Fruit fly (Drosophila melanogaster) whole organism, embryonic: ENCODE data around the gene CG15528.

ENCODE experiments used
- Atf3 ChIP-seq: fragments of 200-800 bp; sonication (Bioruptor generic); optimal IDR thresholded peaks from 3 replicates; lab custom pipeline; 2016; ENCODE audit warnings: missing biosample characterization, missing genetic modification characterization
- CG10267 ChIP-seq: fragments of 200-800 bp; sonication (Bioruptor generic); optimal IDR thresholded peaks from 2 replicates; lab custom pipeline; 2018; ENCODE audit warnings: missing biosample characterization, mild to moderate bottlenecking, missing genetic modification characterization, moderate library complexity
- CG10565 ChIP-seq: fragments of 200-800 bp; sonication (Bioruptor generic); optimal IDR thresholded peaks from 3 replicates; lab custom pipeline; 2016; ENCODE audit warnings: missing biosample characterization, mild to moderate bottlenecking, missing genetic modification characterization
- CG11456 ChIP-seq: fragments of 200-800 bp; sonication (Bioruptor generic); IDR thresholded peaks from 3 replicates; pipeline ENCODE4 v1.3.6; 2022; ENCODE audit warnings: missing biosample characterization, missing genetic modification characterization
- CG12219 ChIP-seq: fragments of 200-800 bp; sonication (Bioruptor generic); optimal IDR thresholded peaks from 3 replicates; lab custom pipeline; 2018; ENCODE audit warnings: missing biosample characterization, mild to moderate bottlenecking, missing genetic modification characterization
- CG13123 ChIP-seq: fragments of 200-800 bp; sonication (Bioruptor generic); optimal IDR thresholded peaks from 2 replicates; lab custom pipeline; 2016; ENCODE audit warnings: missing biosample characterization, missing genetic modification characterization
- CG14860 ChIP-seq: fragments of 200-800 bp; sonication (Bioruptor generic); IDR thresholded peaks from 3 replicates; pipeline ENCODE4 v1.3.6; 2022; ENCODE audit warnings: missing biosample characterization, missing genetic modification characterization; ENCODE audit not compliant: partially characterized antibody
- CG1602 ChIP-seq: fragments of 200-800 bp; sonication (Bioruptor generic); optimal IDR thresholded peaks from 3 replicates; lab custom pipeline; 2016; ENCODE audit warnings: missing biosample characterization, missing genetic modification characterization
- CG16815 ChIP-seq: fragments of 200-800 bp; sonication (Bioruptor generic); optimal IDR thresholded peaks from 3 replicates; lab custom pipeline; 2017; ENCODE audit warnings: missing biosample characterization, mild to moderate bottlenecking, missing genetic modification characterization
- CG18262 ChIP-seq: fragments of 200-800 bp; optimal IDR thresholded peaks from 3 replicates; lab custom pipeline; 2019; ENCODE audit warnings: missing biosample characterization, mild to moderate bottlenecking, missing genetic modification characterization, moderate library complexity
- CG18619 ChIP-seq: fragments of 200-800 bp; sonication (Bioruptor generic); optimal IDR thresholded peaks from 3 replicates; lab custom pipeline; 2017; ENCODE audit warnings: missing biosample characterization, mild to moderate bottlenecking, missing genetic modification characterization
- CG4282 ChIP-seq: fragments of 200-800 bp; sonication (Bioruptor generic); optimal IDR thresholded peaks from 2 replicates; lab custom pipeline; 2016; ENCODE audit warnings: missing biosample characterization, missing genetic modification characterization
- CG4617 ChIP-seq: fragments of 200-800 bp; sonication (Bioruptor generic); optimal IDR thresholded peaks from 3 replicates; lab custom pipeline; 2016; ENCODE audit warnings: missing biosample characterization, missing genetic modification characterization, borderline replicate concordance
- CG7271 ChIP-seq: fragments of 200-800 bp; sonication (Bioruptor generic); optimal IDR thresholded peaks from 2 replicates; lab custom pipeline; 2018; ENCODE audit warnings: missing biosample characterization, mild to moderate bottlenecking, missing genetic modification characterization, moderate library complexity
- CG8388 ChIP-seq: fragments of 200-800 bp; sonication (Bioruptor generic); optimal IDR thresholded peaks from 2 replicates; lab custom pipeline; 2019; ENCODE audit warnings: missing biosample characterization, mild to moderate bottlenecking, missing genetic modification characterization, moderate library complexity
- CG8478 ChIP-seq: fragments of >200 bp; optimal IDR thresholded peaks from 2 replicates; lab custom pipeline; 2018
- CG9215 ChIP-seq: fragments of 200-800 bp; sonication (Bioruptor generic); IDR thresholded peaks from 2 replicates; pipeline ENCODE4 v1.3.6; 2022; ENCODE audit warnings: missing biosample characterization, missing genetic modification characterization
- CG9609 ChIP-seq: fragments of 200-800 bp; sonication (Bioruptor generic); optimal IDR thresholded peaks from 3 replicates; lab custom pipeline; 2016; ENCODE audit warnings: missing biosample characterization, missing genetic modification characterization
- CG9876 ChIP-seq: fragments of 200-800 bp; sonication (Bioruptor generic); optimal IDR thresholded peaks from 2 replicates; lab custom pipeline; 2016; ENCODE audit warnings: missing biosample characterization, missing genetic modification characterization
- Ets97D ChIP-seq: fragments of 200-800 bp; sonication (Bioruptor generic); optimal IDR thresholded peaks from 3 replicates; lab custom pipeline; 2016; ENCODE audit warnings: missing biosample characterization, missing genetic modification characterization
- HHEX ChIP-seq: fragments of 200-800 bp; sonication (Bioruptor generic); optimal IDR thresholded peaks from 3 replicates; lab custom pipeline; 2017; ENCODE audit warnings: missing biosample characterization, mild to moderate bottlenecking, missing genetic modification characterization, missing genetic modification reagents
- HLH3B ChIP-seq: fragments of 200-800 bp; sonication (Bioruptor generic); IDR thresholded peaks from 2 replicates; pipeline ENCODE4 v1.3.6; 2022; ENCODE audit warnings: missing biosample characterization, missing genetic modification characterization
- Kr ChIP-seq: fragments of 200-800 bp; sonication (Bioruptor generic); optimal IDR thresholded peaks from 2 replicates; lab custom pipeline; 2017; ENCODE audit warnings: missing biosample characterization, mild to moderate bottlenecking, missing genetic modification characterization
- Nf-YC ChIP-seq: fragments of 200-800 bp; optimal IDR thresholded peaks from 3 replicates; lab custom pipeline; 2019; ENCODE audit warnings: missing biosample characterization, mild to moderate bottlenecking, missing genetic modification characterization, moderate library complexity
- Scr ChIP-seq: fragments of 200-800 bp; sonication (Bioruptor generic); IDR thresholded peaks from 2 replicates; pipeline ENCODE4 v1.3.6; 2022; ENCODE audit warnings: missing biosample characterization, missing genetic modification characterization; ENCODE audit not compliant: partially characterized antibody
- Sin3A ChIP-seq: fragments of >200 bp; optimal IDR thresholded peaks from 2 replicates; lab custom pipeline; 2018
- Sox102F ChIP-seq: fragments of 200-800 bp; sonication (Bioruptor generic); optimal IDR thresholded peaks from 2 replicates; lab custom pipeline; 2018; ENCODE audit warnings: missing biosample characterization, mild to moderate bottlenecking, missing genetic modification characterization, moderate library complexity
- Xbp1 ChIP-seq: fragments of 200-800 bp; sonication (Bioruptor generic); optimal IDR thresholded peaks from 3 replicates; lab custom pipeline; 2016; ENCODE audit warnings: missing biosample characterization, mild to moderate bottlenecking, missing genetic modification characterization
- bab2 ChIP-seq: fragments of 200-800 bp; sonication (Bioruptor generic); optimal IDR thresholded peaks from 2 replicates; lab custom pipeline; 2016; ENCODE audit warnings: missing biosample characterization, missing genetic modification characterization
- bcd ChIP-seq: fragments of 200-800 bp; sonication (Bioruptor generic); optimal IDR thresholded peaks from 2 replicates; lab custom pipeline; 2017; ENCODE audit warnings: missing biosample characterization, mild to moderate bottlenecking, missing genetic modification characterization
- bsh ChIP-seq, 2 experiments: fragments of 200-800 bp; sonication (Bioruptor generic); optimal IDR thresholded peaks; 2 replicates each; lab custom pipeline; 2017 to 2018; ENCODE audit warnings: mild to moderate bottlenecking in 2 of 2, missing biosample characterization in 2 of 2, missing genetic modification characterization in 2 of 2, moderate library complexity in 1 of 2
- chn ChIP-seq: fragments of 200-800 bp; sonication (Bioruptor generic); optimal IDR thresholded peaks from 2 replicates; lab custom pipeline; 2016; ENCODE audit warnings: missing biosample characterization, missing genetic modification characterization
- disco-r ChIP-seq: fragments of 200-800 bp; sonication (Bioruptor generic); optimal IDR thresholded peaks from 2 replicates; lab custom pipeline; 2016; ENCODE audit warnings: missing biosample characterization, missing genetic modification characterization
- fd3F ChIP-seq: fragments of 200-800 bp; sonication (Bioruptor generic); optimal IDR thresholded peaks from 2 replicates; lab custom pipeline; 2018; ENCODE audit warnings: missing biosample characterization, mild to moderate bottlenecking, missing genetic modification characterization, moderate library complexity
- hth ChIP-seq: fragments of >200 bp; optimal IDR thresholded peaks from 2 replicates; lab custom pipeline; 2017; ENCODE audit warnings: inconsistent platforms
- insv ChIP-seq, 2 experiments: fragments of 200-800 bp; sonication (Bioruptor generic); optimal IDR thresholded peaks; 3 replicates each; lab custom pipeline; 2016 to 2018; ENCODE audit warnings: missing biosample characterization in 2 of 2, missing genetic modification characterization in 2 of 2
- jigr1 ChIP-seq: fragments of 200-800 bp; sonication (Bioruptor generic); IDR thresholded peaks from 3 replicates; pipeline ENCODE4 v1.3.6; 2022; ENCODE audit warnings: missing biosample characterization, missing genetic modification characterization
- ken ChIP-seq: fragments of 200-800 bp; sonication (Bioruptor generic); IDR thresholded peaks from 3 replicates; pipeline ENCODE4 v1.3.6; 2022; ENCODE audit warnings: missing biosample characterization, missing genetic modification characterization
- otp ChIP-seq: fragments of 200-800 bp; sonication (Bioruptor generic); IDR thresholded peaks from 3 replicates; pipeline ENCODE4, ENCODE4 v1.3.6; 2022; ENCODE audit warnings: missing biosample characterization, missing genetic modification characterization
- pb ChIP-seq: fragments of 200-800 bp; sonication (Bioruptor generic); optimal IDR thresholded peaks from 3 replicates; lab custom pipeline; 2016; ENCODE audit warnings: missing biosample characterization, missing genetic modification characterization
- pho ChIP-seq: fragments of 200-800 bp; sonication (Bioruptor generic); optimal IDR thresholded peaks from 2 replicates; lab custom pipeline; 2016; ENCODE audit warnings: missing biosample characterization, missing genetic modification characterization
- pnt ChIP-seq: fragments of 200-800 bp; sonication (Bioruptor generic); optimal IDR thresholded peaks from 3 replicates; lab custom pipeline; 2016; ENCODE audit warnings: missing biosample characterization, missing genetic modification characterization
- psq ChIP-seq: fragments of 200-800 bp; sonication (Bioruptor generic); optimal IDR thresholded peaks from 2 replicates; lab custom pipeline; 2017; ENCODE audit warnings: missing biosample characterization, missing genetic modification characterization
- repo ChIP-seq: fragments of 200-800 bp; sonication (Bioruptor generic); optimal IDR thresholded peaks from 2 replicates; lab custom pipeline; 2016; ENCODE audit warnings: missing biosample characterization, missing genetic modification characterization
- schlank ChIP-seq: fragments of 200-800 bp; sonication (Bioruptor generic); optimal IDR thresholded peaks from 2 replicates; lab custom pipeline; 2018; ENCODE audit warnings: missing biosample characterization, mild to moderate bottlenecking, missing genetic modification characterization
- seq ChIP-seq: fragments of 200-800 bp; sonication (Bioruptor generic); IDR thresholded peaks from 2 replicates; pipeline ENCODE4 v1.3.6; 2022; ENCODE audit warnings: missing biosample characterization, missing genetic modification characterization
- sna ChIP-seq: fragments of 200-800 bp; sonication (Bioruptor generic); IDR thresholded peaks from 2 replicates; pipeline ENCODE4 v1.3.6; 2022; ENCODE audit warnings: missing biosample characterization, missing genetic modification characterization; ENCODE audit not compliant: partially characterized antibody
- sug ChIP-seq: fragments of 200-800 bp; optimal IDR thresholded peaks from 2 replicates; lab custom pipeline; 2019; ENCODE audit warnings: missing biosample characterization, mild to moderate bottlenecking, missing genetic modification characterization, moderate library complexity
- tx ChIP-seq: fragments of 200-800 bp; sonication (Bioruptor generic); optimal IDR thresholded peaks from 2 replicates; lab custom pipeline; 2016; ENCODE audit warnings: missing biosample characterization, missing genetic modification characterization
- vfl ChIP-seq: fragments of 200-800 bp; sonication (Bioruptor generic); optimal IDR thresholded peaks from 2 replicates; lab custom pipeline; 2016; ENCODE audit warnings: missing biosample characterization, missing genetic modification characterization
- zfh1 ChIP-seq: fragments of 200-800 bp; sonication (Bioruptor generic); IDR thresholded peaks from 3 replicates; pipeline ENCODE4 v1.3.6; 2022; ENCODE audit warnings: missing biosample characterization, missing genetic modification characterization
- zfh2 ChIP-seq: fragments of 200-800 bp; sonication (Bioruptor generic); optimal IDR thresholded peaks from 2 replicates; lab custom pipeline; 2016; ENCODE audit warnings: missing biosample characterization, missing genetic modification characterization

The CG15528 gene

dm6 chr3R:30092700-30093044 lies 40.8 kb upstream of the CG15528 start:
- TF ChIP-seq zfh1 (peak; percentile 83), pnt (GFP tag; lab: Kevin White, UChicago) (peak; percentile 84), CG14860 (GFP tag; lab: Robert Waterston, UW) (no peak), CG8388 (peak; percentile 83), repo (peak; percentile 83), HHEX (GFP tag; lab: Kevin White, UChicago) (peak; percentile 86), Sox102F (GFP tag; lab: Kevin White, UChicago) (peak; percentile 90), sna (no peak), seq (GFP tag; lab: Robert Waterston, UW) (peak; percentile 89), fd3F (GFP tag; lab: Kevin White, UChicago) (peak; percentile 83), CG13123 (peak; percentile 65), CG9876 (GFP tag; lab: Kevin White, UChicago) (peak; percentile 68), CG4282 (GFP tag; lab: Kevin White, UChicago) (peak; percentile 67), CG12219 (GFP tag; lab: Kevin White, UChicago) (peak; percentile 82), schlank (tag; lab: Kevin White, UChicago) (peak; percentile 81), ken (peak; percentile 79), psq (GFP tag; lab: Kevin White, UChicago) (peak; percentile 34), CG16815 (peak; percentile 59), bcd (GFP tag; lab: Kevin White, UChicago) (peak; percentile 84), Scr (GFP tag; lab: Robert Waterston, UW) (no peak), Nf-YC (tag; lab: Kevin White, UChicago) (peak; percentile 54), tx (GFP tag; lab: Kevin White, UChicago) (peak; percentile 83), Atf3 (peak; percentile 79), CG11456 (GFP tag; lab: Robert Waterston, UW) (peak; percentile 90), pb (peak; percentile 86), HLH3B (peak; percentile 88), hth (lab: Kevin White, UChicago) (no peak), CG1602 (peak; percentile 73), CG18619 (GFP tag; lab: Kevin White, UChicago) (peak; percentile 80), CG4617 (GFP tag; lab: Kevin White, UChicago) (peak; percentile 48), vfl (GFP tag; lab: Kevin White, UChicago) (peak; percentile 92), CG9215 (peak; percentile 85), insv (GFP tag; optimal IDR thresholded peaks at IDR 0.05; lab: Kevin White, UChicago) (no peak), sug (peak; percentile 77), pho (GFP tag; lab: Kevin White, UChicago) (peak; percentile 86), CG18262 (tag; lab: Kevin White, UChicago) (peak; percentile 81), jigr1 (GFP tag; lab: Robert Waterston, UW) (peak; percentile 55; the same call in 2 of the 3 replicates), bsh (GFP tag; optimal IDR thresholded peaks at IDR 0.05; lab: Kevin White, UChicago) (peak in 1 of 2 experiments; percentile 90), Sin3A (no peak), zfh2 (GFP tag; lab: Kevin White, UChicago) (peak; percentile 84), disco-r (GFP tag; lab: Kevin White, UChicago) (peak; percentile 75), CG10565 (peak; percentile 28), Kr (GFP tag; lab: Kevin White, UChicago) (no peak), chn (peak; percentile 84), CG8478 (lab: Kevin White, UChicago) (no peak), Ets97D (GFP tag; lab: Kevin White, UChicago) (peak; percentile 57), CG7271 (tag; lab: Kevin White, UChicago) (no peak), CG9609 (GFP tag; lab: Kevin White, UChicago) (peak; percentile 78), CG10267 (tag; lab: Kevin White, UChicago) (peak; percentile 78), otp (GFP tag; lab: Robert Waterston, UW) (peak; percentile 80; the same call in 2 of the 3 replicates), Xbp1 (GFP tag; lab: Kevin White, UChicago) (peak; percentile 89), bab2 (GFP tag; lab: Kevin White, UChicago) (peak; percentile 90)
